Fruit fly (Drosophila melanogaster): ENCODE data around the gene msn.

The msn gene

DNA sequence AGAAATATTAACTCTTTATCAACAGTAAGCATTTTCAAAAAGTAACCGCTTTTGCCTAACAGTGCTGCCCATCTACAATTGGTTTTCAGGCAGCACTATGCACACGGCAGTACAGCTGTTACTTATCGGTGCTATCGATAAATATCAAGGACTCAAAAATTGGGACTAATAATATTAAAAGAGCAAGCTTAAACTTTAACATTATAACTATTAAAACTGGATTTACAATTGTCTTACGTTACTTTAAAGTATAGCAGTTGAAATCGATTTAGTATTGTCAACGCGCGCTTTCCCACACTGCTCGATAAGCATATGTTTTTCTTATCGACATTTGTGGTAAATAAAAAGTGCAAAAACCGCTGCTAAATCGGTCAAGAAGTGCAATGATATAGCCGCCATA is 45.1 kb upstream of the msn start, which contains the start of the genes CG42245 and MEP-1 (continued):
- TF ChIP-seq h (GFP tag; optimal IDR thresholded peaks at IDR 0.05) = peak; percentile 74

- TF ChIP-seq dsf (GFP tag; optimal IDR thresholded peaks at IDR 0.05; ENCODE audit: borderline replicate concordance) = no peak
- TF ChIP-seq CG9705 (GFP tag; optimal IDR thresholded peaks at IDR 0.05) = no peak
- TF ChIP-seq Myc (optimal IDR thresholded peaks at IDR 0.05) = no peak
- no peak for TF ChIP-seq Mio (GFP tag; optimal IDR thresholded peaks at IDR 0.05)
- no peak for TF ChIP-seq dmrt93B (GFP tag; optimal IDR thresholded peaks at IDR 0.05)
- TF ChIP-seq GATAd (GFP tag; optimal IDR thresholded peaks at IDR 0.05) = no peak
- TF ChIP-seq h (GFP tag; optimal IDR thresholded peaks at IDR 0.05) = no peak
- TF ChIP-seq foxo (GFP tag; optimal IDR thresholded peaks at IDR 0.05) = no peak
- TF ChIP-seq Hr83 (GFP tag; optimal IDR thresholded peaks at IDR 0.05; ENCODE audit: poor library complexity, severe bottlenecking) = no peak
- no peak for TF ChIP-seq HLH106 (tag; optimal IDR thresholded peaks at IDR 0.05)
- TF ChIP-seq Vsx2 (GFP tag; optimal IDR thresholded peaks at IDR 0.05; ENCODE audit: partially characterized antibody) = no peak
- TF ChIP-seq jim (GFP tag; optimal IDR thresholded peaks at IDR 0.05) = no peak
- TF ChIP-seq Sp1 (GFP tag; optimal IDR thresholded peaks at IDR 0.05) = no peak
- TF ChIP-seq Rel (GFP tag; optimal IDR thresholded peaks at IDR 0.05) = no peak
- no peak for TF ChIP-seq Rel (tag; optimal IDR thresholded peaks at IDR 0.05)
- TF ChIP-seq CrebA (GFP tag; optimal IDR thresholded peaks at IDR 0.05; ENCODE audit: borderline replicate concordance) = no peak
- TF ChIP-seq rgr (GFP tag; optimal IDR thresholded peaks at IDR 0.05) = no peak
- TF ChIP-seq Hnf4 (GFP tag; optimal IDR thresholded peaks at IDR 0.05) = no peak
These were observed 43.6 kb upstream of the msn start, which contains the start of gene Pxn for dm6 chr3L:2629964-2630363. TSS of gene Pxn (minus strand) at chr3L:2630064.

- TF ChIP-seq sv (GFP tag; optimal IDR thresholded peaks at IDR 0.05) = no peak
- no peak for TF ChIP-seq CG32264 (GFP tag; optimal IDR thresholded peaks at IDR 0.05)
- TF ChIP-seq jim (GFP tag; optimal IDR thresholded peaks at IDR 0.05) = no peak
- TF ChIP-seq Hnf4 (GFP tag; optimal IDR thresholded peaks at IDR 0.05) = no peak
- TF ChIP-seq CG9705 (GFP tag; optimal IDR thresholded peaks at IDR 0.05) = no peak
- TF ChIP-seq pan (optimal IDR thresholded peaks at IDR 0.05) = no peak
- TF ChIP-seq woc (GFP tag; optimal IDR thresholded peaks at IDR 0.05) = no peak
- no peak for TF ChIP-seq dl (GFP tag; optimal IDR thresholded peaks at IDR 0.05; ENCODE audit: insufficient read depth in 1 of 2, partially characterized antibody in 2 of 2)
- no peak for TF ChIP-seq fru (GFP tag; optimal IDR thresholded peaks at IDR 0.05)
- no peak for TF ChIP-seq Hr83 (GFP tag; optimal IDR thresholded peaks at IDR 0.05; ENCODE audit: poor library complexity, severe bottlenecking)
- no peak for TF ChIP-seq Abd-B (GFP tag; optimal IDR thresholded peaks at IDR 0.05)
- TF ChIP-seq dmrt93B (GFP tag; optimal IDR thresholded peaks at IDR 0.05) = no peak
These were observed 27.9 kb upstream of the msn start for dm6 chr3L:2614222-2614621.

- TF ChIP-seq brk (GFP tag; optimal IDR thresholded peaks at IDR 0.05) = no peak
- TF ChIP-seq GATAd (GFP tag; optimal IDR thresholded peaks at IDR 0.05) = no peak
These were observed 22.5 kb upstream of the msn start for dm6 chr3L:2608825-2609224.

DNA sequence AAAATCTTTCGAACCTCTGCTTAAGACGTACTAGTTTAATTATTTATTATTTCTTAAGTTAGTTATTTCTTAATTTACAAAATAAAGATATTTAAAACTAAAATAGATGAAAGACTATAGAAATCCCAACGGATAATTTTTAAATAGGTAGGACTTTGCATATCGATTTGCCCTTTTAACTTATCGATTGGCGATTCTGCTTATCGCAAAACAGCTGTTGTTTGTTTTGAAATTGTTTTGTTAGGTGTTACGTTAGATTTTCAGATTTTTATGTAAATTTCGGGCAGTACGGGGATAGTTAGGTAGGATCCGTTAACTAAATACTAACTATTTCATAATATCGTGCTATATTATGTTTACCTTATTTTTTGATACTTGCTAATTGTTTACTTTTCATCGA is 13.8 kb upstream of the msn start, which contains the start of gene CG16986:
Gene CG16986, plus strand, starts transcription at position 188 of the 400 bp plus-strand sequence.
- TF ChIP-seq sv (GFP tag; optimal IDR thresholded peaks at IDR 0.05) (no peak), dsf (GFP tag; optimal IDR thresholded peaks at IDR 0.05; ENCODE audit: borderline replicate concordance) (no peak), Hnf4 (GFP tag; optimal IDR thresholded peaks at IDR 0.05) (no peak), Dfd (GFP tag; optimal IDR thresholded peaks at IDR 0.05) (no peak), Myc (optimal IDR thresholded peaks at IDR 0.05) (no peak), br (GFP tag; optimal IDR thresholded peaks at IDR 0.05) (no peak), CrebA (GFP tag; optimal IDR thresholded peaks at IDR 0.05; ENCODE audit: borderline replicate concordance) (no peak), ey (GFP tag; optimal IDR thresholded peaks at IDR 0.05) (no peak), fru (GFP tag; optimal IDR thresholded peaks at IDR 0.05) (no peak), Hr78 (GFP tag; optimal IDR thresholded peaks at IDR 0.05) (no peak), psq (GFP tag; optimal IDR thresholded peaks at IDR 0.05) (no peak), dmrt93B (GFP tag; optimal IDR thresholded peaks at IDR 0.05) (no peak)

Measured in whole organism, wandering third instar larva.